Fruit fly (Drosophila melanogaster): ENCODE data around the gene CG3815.

The CG3815 gene

dm6 chrX:6278879-6279628, 16.1 kb upstream of the CG3815 start:
- TF ChIP-seq CG8478 (optimal IDR thresholded peaks at IDR 0.05) (no peak), CTCF (optimal IDR thresholded peaks at IDR 0.05) (no peak)

- no peak for TF ChIP-seq CG8478 (optimal IDR thresholded peaks at IDR 0.05)
- TF ChIP-seq CTCF (optimal IDR thresholded peaks at IDR 0.05): no peak
Observed at dm6 chrX:6279629-6280073, 15.5 kb upstream of the CG3815 start, which contains the start of gene Ubi-p5E. Gene Ubi-p5E (minus strand): TSS chrX:6279647.

- TF ChIP-seq CG8478 (optimal IDR thresholded peaks at IDR 0.05) (no peak), CTCF (optimal IDR thresholded peaks at IDR 0.05) (no peak)
Observed at dm6 chrX:6283470-6283869, 11.7 kb upstream of the CG3815 start, which contains the start of gene CG11700. Gene CG11700 (minus strand): TSS chrX:6283575.

dm6 chrX:6287842-6288241, 7.3 kb upstream of the CG3815 start, which contains the start of the genes Top3beta and wuho:
Gene Top3beta (minus strand): TSS chrX:6287990.
Gene wuho (plus strand): TSS chrX:6288100.
- TF ChIP-seq CTCF (optimal IDR thresholded peaks at IDR 0.05) (peak; percentile 46 to 48), CG8478 (optimal IDR thresholded peaks at IDR 0.05) (no peak)

dm6 chrX:6291083-6291699, 4.0 kb upstream of the CG3815 start, which contains the start of the genes Rpt4 and mldr:
Gene Rpt4 (minus strand): TSS chrX:6291245.
Gene mldr (plus strand): TSS chrX:6291303.
- TF ChIP-seq CTCF (optimal IDR thresholded peaks at IDR 0.05) (peak in 1 of 2 experiments; percentile 25), CG8478 (optimal IDR thresholded peaks at IDR 0.05) (no peak)

- TF ChIP-seq CG8478 (optimal IDR thresholded peaks at IDR 0.05) (no peak), CTCF (optimal IDR thresholded peaks at IDR 0.05) (no peak)
Observed at dm6 chrX:6294243-6294642, 946 bp upstream of the CG3815 start, which contains the start of gene CG15892. Gene CG15892 (minus strand): TSS chrX:6294343.

- TF ChIP-seq CG8478 (optimal IDR thresholded peaks at IDR 0.05): no peak
- TF ChIP-seq CTCF (optimal IDR thresholded peaks at IDR 0.05): no peak
Observed at dm6 chrX:6301052-6301451, 5.9 kb downstream of the CG3815 start, which contains the start of gene CG12219. Gene CG12219 (minus strand): TSS chrX:6301285.

- TF ChIP-seq CTCF (optimal IDR thresholded peaks at IDR 0.05) (no peak), CG8478 (optimal IDR thresholded peaks at IDR 0.05) (no peak)
Observed at dm6 chrX:6303196-6303595, 8.0 kb downstream of the CG3815 start.

dm6 chrX:6303675-6304074, 8.5 kb downstream of the CG3815 start, which contains the start of gene CG3823:
Gene CG3823 (plus strand): TSS chrX:6303975.
- no peak for TF ChIP-seq CG8478 (optimal IDR thresholded peaks at IDR 0.05)
- TF ChIP-seq CTCF (optimal IDR thresholded peaks at IDR 0.05): no peak

dm6 chrX:6304203-6304602, 9.0 kb downstream of the CG3815 start:
- TF ChIP-seq CG8478 (optimal IDR thresholded peaks at IDR 0.05) (no peak), CTCF (optimal IDR thresholded peaks at IDR 0.05) (no peak)

dm6 chrX:6305317-6305716, 10.1 kb downstream of the CG3815 start:
- TF ChIP-seq CG8478 (optimal IDR thresholded peaks at IDR 0.05) (no peak), CTCF (optimal IDR thresholded peaks at IDR 0.05) (no peak)

dm6 chrX:6308852-6309251, 13.7 kb downstream of the CG3815 start, which contains the start of gene CG15894:
Gene CG15894 (plus strand): TSS chrX:6309212.
- TF ChIP-seq CTCF (optimal IDR thresholded peaks at IDR 0.05) (no peak), CG8478 (optimal IDR thresholded peaks at IDR 0.05) (no peak)

dm6 chrX:6310408-6310807, 15.2 kb downstream of the CG3815 start:
- TF ChIP-seq CG8478 (optimal IDR thresholded peaks at IDR 0.05) (no peak), CTCF (optimal IDR thresholded peaks at IDR 0.05) (no peak)

- no peak for TF ChIP-seq CG8478 (optimal IDR thresholded peaks at IDR 0.05)
Observed at dm6 chrX:6311516-6311915, 16.3 kb downstream of the CG3815 start.

- TF ChIP-seq CG8478 (optimal IDR thresholded peaks at IDR 0.05) (no peak), CTCF (optimal IDR thresholded peaks at IDR 0.05) (no peak)
Observed at dm6 chrX:6315583-6315982, 20.4 kb downstream of the CG3815 start.
